Worm (Caenorhabditis elegans): ENCODE data around the gene hacd-1.
A peak's percentile ranks its signal among the peaks of the same experiment; 100 is the strongest.

The hacd-1 gene

DNA sequence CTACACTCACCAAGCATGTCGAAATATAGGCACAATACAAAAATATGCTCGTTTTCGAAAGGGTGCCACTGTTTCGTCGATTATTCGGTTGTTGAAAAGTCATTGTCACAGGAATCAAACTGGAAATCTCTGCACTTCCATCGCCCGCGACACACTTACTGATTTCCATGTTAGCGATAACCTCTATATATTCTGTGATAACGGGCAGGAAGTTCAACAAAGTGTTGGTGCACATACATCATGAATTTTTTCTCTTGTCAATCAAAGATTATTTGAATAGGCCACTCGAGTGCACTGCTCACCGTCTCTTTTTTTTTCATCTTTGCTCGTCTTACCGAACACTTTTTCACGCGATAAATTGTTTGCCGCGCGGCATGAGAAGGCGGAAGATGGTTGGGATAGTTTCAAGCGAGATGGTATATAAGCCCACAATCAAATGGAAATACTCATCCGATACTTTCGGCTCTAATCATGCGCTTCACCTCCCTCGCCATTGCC lies 4.4 kb downstream of the hacd-1 start, which contains the start of the genes fpn-1.2 and pqn-54:
Gene fpn-1.2, minus strand, starts transcription at position 157 of the 498 bp plus-strand sequence.
Gene pqn-54, plus strand, starts transcription at position 448 of the 498 bp plus-strand sequence.
- TF ChIP-seq nhr-2 (tag; optimal IDR thresholded peaks at IDR 0.05), result no peak
- no peak for TF ChIP-seq cnd-1 (tag; optimal IDR thresholded peaks at IDR 0.05)
- TF ChIP-seq mls-2 (tag; optimal IDR thresholded peaks at IDR 0.05), result no peak
- no peak for TF ChIP-seq sptf-1 (tag; optimal IDR thresholded peaks at IDR 0.05)
- TF ChIP-seq hlh-1 (tag; optimal IDR thresholded peaks at IDR 0.05), result no peak
- no peak for TF ChIP-seq tbx-8 (GFP tag; optimal IDR thresholded peaks at IDR 0.05)
- no peak for TF ChIP-seq ceh-39 (tag; optimal IDR thresholded peaks at IDR 0.05)
- TF ChIP-seq elt-3 (tag; optimal IDR thresholded peaks at IDR 0.05), result no peak
- TF ChIP-seq nhr-12 (tag; optimal IDR thresholded peaks at IDR 0.05), result no peak
- TF ChIP-seq unc-62 (GFP tag; optimal IDR thresholded peaks at IDR 0.05), result no peak
- no peak for TF ChIP-seq ceh-83 (GFP tag; optimal IDR thresholded peaks at IDR 0.05)
- TF ChIP-seq lsy-2 (tag; optimal IDR thresholded peaks at IDR 0.05), result no peak
- no peak for TF ChIP-seq M03D4.4 (tag; optimal IDR thresholded peaks at IDR 0.05)
- TF ChIP-seq unc-39 (tag; optimal IDR thresholded peaks at IDR 0.05), result no peak
- TF ChIP-seq ham-2 (GFP tag; optimal IDR thresholded peaks at IDR 0.05), result no peak
- TF ChIP-seq mep-1 (tag; optimal IDR thresholded peaks at IDR 0.05), result no peak
- TF ChIP-seq nhr-76 (tag; optimal IDR thresholded peaks at IDR 0.05), result no peak
- no peak for TF ChIP-seq unc-120 (tag; optimal IDR thresholded peaks at IDR 0.05; ENCODE audit: poor library complexity, severe bottlenecking)
- TF ChIP-seq lin-32 (GFP tag; optimal IDR thresholded peaks at IDR 0.05), result no peak

DNA sequence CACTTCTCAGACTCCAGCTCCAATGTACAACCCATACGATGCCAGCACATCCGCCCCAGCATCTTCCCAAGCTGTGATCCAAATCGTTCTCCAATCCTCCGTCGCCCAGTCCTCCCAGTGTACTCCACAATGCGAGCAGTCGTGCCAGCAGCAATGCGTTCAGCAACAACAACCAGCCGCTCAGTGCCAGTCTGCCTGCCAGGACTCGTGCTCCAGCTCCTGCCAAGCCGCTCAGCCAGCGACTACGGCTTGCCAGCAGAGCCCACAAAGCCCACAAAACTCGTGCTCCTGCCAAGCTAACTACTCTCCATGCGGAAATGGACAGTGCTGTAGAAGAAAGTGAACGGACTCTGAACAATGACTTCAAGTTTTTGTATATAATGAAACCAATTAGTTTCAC lies 5.8 kb downstream of the hacd-1 start:
- TF ChIP-seq mab-5 (tag; optimal IDR thresholded peaks at IDR 0.05) (no peak), pha-4 (tag; optimal IDR thresholded peaks at IDR 0.05) (no peak), nhr-2 (tag; optimal IDR thresholded peaks at IDR 0.05) (no peak), ztf-11 (tag; optimal IDR thresholded peaks at IDR 0.05) (no peak), nhr-28 (tag; optimal IDR thresholded peaks at IDR 0.05) (no peak), blmp-1 (tag; optimal IDR thresholded peaks at IDR 0.05) (no peak), sptf-1 (tag; optimal IDR thresholded peaks at IDR 0.05) (no peak), cnd-1 (tag; optimal IDR thresholded peaks at IDR 0.05) (no peak), ceh-43 (GFP tag; optimal IDR thresholded peaks at IDR 0.05) (no peak), drap-1 (GFP tag; optimal IDR thresholded peaks at IDR 0.05) (no peak), lin-32 (GFP tag; optimal IDR thresholded peaks at IDR 0.05) (no peak), tbx-8 (GFP tag; optimal IDR thresholded peaks at IDR 0.05) (no peak), M03D4.4 (tag; optimal IDR thresholded peaks at IDR 0.05) (no peak)

DNA sequence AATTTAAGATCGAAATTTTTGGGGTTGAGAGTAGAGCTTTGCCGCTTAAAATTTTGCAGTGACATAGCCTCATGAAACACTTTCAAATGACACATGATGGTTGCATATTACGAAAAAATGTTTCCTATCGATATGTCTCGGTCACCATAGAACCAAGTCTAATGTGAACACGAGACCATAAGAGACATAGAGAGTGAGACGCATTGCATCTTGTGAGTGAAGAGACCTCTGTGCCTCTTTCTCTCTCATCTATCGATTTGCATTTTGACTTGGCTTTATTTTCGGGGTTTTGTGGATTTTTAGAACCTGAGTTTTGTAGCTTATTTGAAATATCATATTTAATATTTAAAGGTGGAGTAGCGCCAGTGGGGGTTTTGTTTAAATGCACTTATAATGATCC lies 6.8 kb downstream of the hacd-1 start:
- TF ChIP-seq mab-5 (tag; optimal IDR thresholded peaks at IDR 0.05), result no peak
- TF ChIP-seq unc-120 (tag; optimal IDR thresholded peaks at IDR 0.05; ENCODE audit: poor library complexity, severe bottlenecking), result peak; percentile 23

ce11 chrV:1467444-1467843 lies 7.3 kb downstream of the hacd-1 start, which contains the start of gene gid-8:
TSS of gene gid-8 (plus strand) at chrV:1467744.
- TF ChIP-seq unc-120 (tag; optimal IDR thresholded peaks at IDR 0.05; ENCODE audit: poor library complexity, severe bottlenecking) (no peak), flh-1 (GFP tag; optimal IDR thresholded peaks at IDR 0.05) (no peak), tbx-8 (GFP tag; optimal IDR thresholded peaks at IDR 0.05) (no peak), blmp-1 (tag; optimal IDR thresholded peaks at IDR 0.05) (no peak), ham-2 (GFP tag; optimal IDR thresholded peaks at IDR 0.05) (no peak), M03D4.4 (tag; optimal IDR thresholded peaks at IDR 0.05) (no peak), ztf-11 (tag; optimal IDR thresholded peaks at IDR 0.05) (no peak), pha-4 (tag; optimal IDR thresholded peaks at IDR 0.05) (no peak), cnd-1 (tag; optimal IDR thresholded peaks at IDR 0.05) (no peak), sptf-1 (tag; optimal IDR thresholded peaks at IDR 0.05) (no peak), ceh-83 (GFP tag; optimal IDR thresholded peaks at IDR 0.05) (no peak), bed-3 (GFP tag; optimal IDR thresholded peaks at IDR 0.05) (no peak), unc-39 (tag; optimal IDR thresholded peaks at IDR 0.05) (no peak), snpc-4 (tag; optimal IDR thresholded peaks at IDR 0.05) (no peak)

- TF ChIP-seq sptf-1 (tag; optimal IDR thresholded peaks at IDR 0.05) (no peak), unc-120 (tag; optimal IDR thresholded peaks at IDR 0.05; ENCODE audit: poor library complexity, severe bottlenecking) (no peak), mab-5 (tag; optimal IDR thresholded peaks at IDR 0.05) (no peak), tbx-8 (GFP tag; optimal IDR thresholded peaks at IDR 0.05) (no peak), lin-32 (GFP tag; optimal IDR thresholded peaks at IDR 0.05) (no peak), ceh-83 (GFP tag; optimal IDR thresholded peaks at IDR 0.05) (no peak), unc-39 (tag; optimal IDR thresholded peaks at IDR 0.05) (no peak), mep-1 (tag; optimal IDR thresholded peaks at IDR 0.05) (no peak), flh-1 (GFP tag; optimal IDR thresholded peaks at IDR 0.05) (no peak), lsy-2 (tag; optimal IDR thresholded peaks at IDR 0.05) (no peak), unc-62 (GFP tag; optimal IDR thresholded peaks at IDR 0.05) (no peak), sem-2 (GFP tag; optimal IDR thresholded peaks at IDR 0.05) (no peak)
These were observed 8.7 kb downstream of the hacd-1 start for ce11 chrV:1468905-1469304.
